Worm (Caenorhabditis elegans): ENCODE measurements around the gene R02E12.4.

Gene R02E12.4

ce11 chrX:3973534-3973933 is 31.6 kb upstream of the R02E12.4 start, which contains the start of gene C16B8.4:
Gene C16B8.4, minus strand, starts transcription at chrX:3973634.
- no peak for TF ChIP-seq F23B12.7 (tag; optimal IDR thresholded peaks at IDR 0.05; ENCODE audit: insufficient read depth)

- TF ChIP-seq C06A6.2 (GFP tag; conservative IDR thresholded peaks at IDR 0.05) (no peak), sea-2 (GFP tag; IDR thresholded peaks at IDR 0.05) (no peak), nfyb-1 (GFP tag; IDR thresholded peaks at IDR 0.05) (no peak), F52B5.7 (tag; optimal IDR thresholded peaks at IDR 0.05) (no peak), mes-4 (tag; optimal IDR thresholded peaks at IDR 0.05) (no peak), let-526 (GFP tag; IDR thresholded peaks at IDR 0.05) (no peak), him-1 (tag; optimal IDR thresholded peaks at IDR 0.05) (no peak), F10E7.11 (tag; optimal IDR thresholded peaks at IDR 0.05) (no peak), xnd-1 (tag; optimal IDR thresholded peaks at IDR 0.05) (no peak), D2030.7 (GFP tag; IDR thresholded peaks at IDR 0.05) (no peak), ets-4 (GFP tag; optimal IDR thresholded peaks at IDR 0.05) (no peak), snpc-4 (GFP tag; optimal IDR thresholded peaks at IDR 0.05) (no peak), snpc-4 (tag; optimal IDR thresholded peaks at IDR 0.05) (no peak), let-607 (tag; optimal IDR thresholded peaks at IDR 0.05) (no peak), lin-40 (tag; optimal IDR thresholded peaks at IDR 0.05) (no peak), gei-17 (GFP tag; optimal IDR thresholded peaks at IDR 0.05) (no peak)
These were observed 31.0 kb upstream of the R02E12.4 start for ce11 chrX:3974160-3974559.

ce11 chrX:3976755-3977154 is 28.4 kb upstream of the R02E12.4 start:
- TF ChIP-seq K12H6.12 (tag; optimal IDR thresholded peaks at IDR 0.05) (no peak), madf-8 (GFP tag; conservative IDR thresholded peaks at IDR 0.05) (no peak), snpc-1.1 (tag; optimal IDR thresholded peaks at IDR 0.05; ENCODE audit: insufficient read depth) (no peak), snpc-4 (GFP tag; optimal IDR thresholded peaks at IDR 0.05) (no peak), snpc-4 (tag; optimal IDR thresholded peaks at IDR 0.05) (no peak)

ce11 chrX:3977271-3977670 is 27.8 kb upstream of the R02E12.4 start:
- TF ChIP-seq F37B4.10 (GFP tag; IDR thresholded peaks at IDR 0.05) = no peak
- TF ChIP-seq cebp-1 (GFP tag; IDR thresholded peaks at IDR 0.05) = no peak
- TF ChIP-seq cebp-1 (tag; optimal IDR thresholded peaks at IDR 0.05) = no peak
- TF ChIP-seq lin-40 (tag; optimal IDR thresholded peaks at IDR 0.05) = no peak
- TF ChIP-seq rec-8 (tag; optimal IDR thresholded peaks at IDR 0.05) = no peak
- no peak for TF ChIP-seq let-526 (GFP tag; IDR thresholded peaks at IDR 0.05)
- no peak for TF ChIP-seq zim-3 (tag; optimal IDR thresholded peaks at IDR 0.05)
- no peak for TF ChIP-seq hsf-1 (GFP tag; IDR thresholded peaks at IDR 0.05)
- TF ChIP-seq F33H1.4 (GFP tag; IDR thresholded peaks at IDR 0.05) = no peak
- TF ChIP-seq cebp-2 (GFP tag; IDR thresholded peaks at IDR 0.05) = no peak
- no peak for TF ChIP-seq ceh-91 (GFP tag; IDR thresholded peaks at IDR 0.05)
- no peak for TF ChIP-seq aptf-3 (GFP tag; IDR thresholded peaks at IDR 0.05)
- no peak for TF ChIP-seq ceh-58 (GFP tag; IDR thresholded peaks at IDR 0.05)
- TF ChIP-seq T26A5.8 (tag; optimal IDR thresholded peaks at IDR 0.05) = no peak
- no peak for TF ChIP-seq aptf-2 (GFP tag; conservative IDR thresholded peaks at IDR 0.05)
- no peak for TF ChIP-seq F52B5.7 (tag; optimal IDR thresholded peaks at IDR 0.05)
- TF ChIP-seq hmg-20 (GFP tag; IDR thresholded peaks at IDR 0.05) = no peak
- no peak for TF ChIP-seq egrh-3 (GFP tag; IDR thresholded peaks at IDR 0.05)
- no peak for TF ChIP-seq madf-3 (GFP tag; IDR thresholded peaks at IDR 0.05)
- TF ChIP-seq hrde-1 (tag; optimal IDR thresholded peaks at IDR 0.05; ENCODE audit: borderline replicate concordance) = no peak
- TF ChIP-seq F22D6.2 (tag; optimal IDR thresholded peaks at IDR 0.05) = no peak

Data from whole organism, young adult.